Worm (Caenorhabditis elegans): Measurements from ENCODE around the gene cyp-33E2.

Gene cyp-33E2

ce11 chrIV:8611886-8612542 lies at the start of gene cyp-33E2, which contains the start of gene F42A9.17:
Gene cyp-33E2, plus strand, starts transcription at chrIV:8612334.
Gene F42A9.17, minus strand, starts transcription at chrIV:8611936.
- no peak for TF ChIP-seq lin-32 (GFP tag; optimal IDR thresholded peaks at IDR 0.05)
- no peak for TF ChIP-seq ceh-83 (GFP tag; optimal IDR thresholded peaks at IDR 0.05)
- TF ChIP-seq sptf-1 (tag; optimal IDR thresholded peaks at IDR 0.05) = no peak
- TF ChIP-seq mls-2 (tag; optimal IDR thresholded peaks at IDR 0.05) = no peak
- no peak for TF ChIP-seq nhr-237 (tag; optimal IDR thresholded peaks at IDR 0.05)
- no peak for TF ChIP-seq unc-39 (tag; optimal IDR thresholded peaks at IDR 0.05)
- no peak for TF ChIP-seq elt-3 (tag; optimal IDR thresholded peaks at IDR 0.05)
- no peak for TF ChIP-seq mep-1 (tag; optimal IDR thresholded peaks at IDR 0.05)
- no peak for TF ChIP-seq cnd-1 (tag; optimal IDR thresholded peaks at IDR 0.05)
- no peak for TF ChIP-seq zip-8 (tag; optimal IDR thresholded peaks at IDR 0.05)
- no peak for TF ChIP-seq ces-1 (GFP tag; optimal IDR thresholded peaks at IDR 0.05)

- TF ChIP-seq sem-2 (GFP tag; optimal IDR thresholded peaks at IDR 0.05) (no peak), unc-62 (GFP tag; optimal IDR thresholded peaks at IDR 0.05) (no peak), pha-4 (tag; optimal IDR thresholded peaks at IDR 0.05) (no peak), ceh-83 (GFP tag; optimal IDR thresholded peaks at IDR 0.05) (no peak), blmp-1 (tag; optimal IDR thresholded peaks at IDR 0.05) (no peak), M03D4.4 (tag; optimal IDR thresholded peaks at IDR 0.05) (no peak), lsy-2 (tag; optimal IDR thresholded peaks at IDR 0.05) (no peak), unc-39 (tag; optimal IDR thresholded peaks at IDR 0.05) (no peak), snpc-4 (tag; optimal IDR thresholded peaks at IDR 0.05) (no peak), nhr-76 (tag; optimal IDR thresholded peaks at IDR 0.05) (no peak), zip-8 (tag; optimal IDR thresholded peaks at IDR 0.05) (no peak), drap-1 (GFP tag; optimal IDR thresholded peaks at IDR 0.05) (no peak), lin-13 (tag; optimal IDR thresholded peaks at IDR 0.05) (no peak), elt-3 (tag; optimal IDR thresholded peaks at IDR 0.05) (no peak), nhr-28 (tag; optimal IDR thresholded peaks at IDR 0.05) (no peak), ztf-11 (tag; optimal IDR thresholded peaks at IDR 0.05) (no peak)
These were observed 41.9 kb upstream of the cyp-33E2 start, which contains the start of gene Y59H11AM.4 for ce11 chrIV:8570253-8570652. Gene Y59H11AM.4, minus strand, starts transcription at chrIV:8570353.

ce11 chrIV:8570719-8571118 lies 41.4 kb upstream of the cyp-33E2 start:
- TF ChIP-seq mls-2 (tag; optimal IDR thresholded peaks at IDR 0.05) (no peak), pha-4 (tag; optimal IDR thresholded peaks at IDR 0.05) (no peak), sem-2 (GFP tag; optimal IDR thresholded peaks at IDR 0.05) (no peak), ceh-83 (GFP tag; optimal IDR thresholded peaks at IDR 0.05) (no peak), nhr-12 (tag; optimal IDR thresholded peaks at IDR 0.05) (no peak)

- TF ChIP-seq hlh-1 (tag; optimal IDR thresholded peaks at IDR 0.05) = no peak
- TF ChIP-seq lsy-2 (tag; optimal IDR thresholded peaks at IDR 0.05) = no peak
- no peak for TF ChIP-seq tbx-8 (GFP tag; optimal IDR thresholded peaks at IDR 0.05)
- TF ChIP-seq bed-3 (GFP tag; optimal IDR thresholded peaks at IDR 0.05) = no peak
- no peak for TF ChIP-seq nhr-2 (tag; optimal IDR thresholded peaks at IDR 0.05)
- no peak for TF ChIP-seq lin-32 (GFP tag; optimal IDR thresholded peaks at IDR 0.05)
- no peak for TF ChIP-seq nhr-76 (tag; optimal IDR thresholded peaks at IDR 0.05)
- TF ChIP-seq unc-39 (tag; optimal IDR thresholded peaks at IDR 0.05) = no peak
- TF ChIP-seq zip-8 (tag; optimal IDR thresholded peaks at IDR 0.05) = no peak
- no peak for TF ChIP-seq nhr-237 (tag; optimal IDR thresholded peaks at IDR 0.05)
- no peak for TF ChIP-seq flh-1 (GFP tag; optimal IDR thresholded peaks at IDR 0.05)
- no peak for TF ChIP-seq mep-1 (tag; optimal IDR thresholded peaks at IDR 0.05)
- no peak for TF ChIP-seq nhr-12 (tag; optimal IDR thresholded peaks at IDR 0.05)
- no peak for TF ChIP-seq cnd-1 (tag; optimal IDR thresholded peaks at IDR 0.05)
- no peak for TF ChIP-seq mls-2 (tag; optimal IDR thresholded peaks at IDR 0.05)
- TF ChIP-seq ham-2 (GFP tag; optimal IDR thresholded peaks at IDR 0.05) = no peak
- no peak for TF ChIP-seq ceh-83 (GFP tag; optimal IDR thresholded peaks at IDR 0.05)
- TF ChIP-seq M03D4.4 (tag; optimal IDR thresholded peaks at IDR 0.05) = no peak
- no peak for TF ChIP-seq sptf-1 (tag; optimal IDR thresholded peaks at IDR 0.05)
- TF ChIP-seq ceh-43 (GFP tag; optimal IDR thresholded peaks at IDR 0.05) = no peak
These were observed 41.0 kb upstream of the cyp-33E2 start, which contains the start of gene Y59H11AM.1 for ce11 chrIV:8571138-8571537. Gene Y59H11AM.1, plus strand, starts transcription at chrIV:8571438.
